Worm (Caenorhabditis elegans): ENCODE results near the gene T11F9.14.

DNA sequence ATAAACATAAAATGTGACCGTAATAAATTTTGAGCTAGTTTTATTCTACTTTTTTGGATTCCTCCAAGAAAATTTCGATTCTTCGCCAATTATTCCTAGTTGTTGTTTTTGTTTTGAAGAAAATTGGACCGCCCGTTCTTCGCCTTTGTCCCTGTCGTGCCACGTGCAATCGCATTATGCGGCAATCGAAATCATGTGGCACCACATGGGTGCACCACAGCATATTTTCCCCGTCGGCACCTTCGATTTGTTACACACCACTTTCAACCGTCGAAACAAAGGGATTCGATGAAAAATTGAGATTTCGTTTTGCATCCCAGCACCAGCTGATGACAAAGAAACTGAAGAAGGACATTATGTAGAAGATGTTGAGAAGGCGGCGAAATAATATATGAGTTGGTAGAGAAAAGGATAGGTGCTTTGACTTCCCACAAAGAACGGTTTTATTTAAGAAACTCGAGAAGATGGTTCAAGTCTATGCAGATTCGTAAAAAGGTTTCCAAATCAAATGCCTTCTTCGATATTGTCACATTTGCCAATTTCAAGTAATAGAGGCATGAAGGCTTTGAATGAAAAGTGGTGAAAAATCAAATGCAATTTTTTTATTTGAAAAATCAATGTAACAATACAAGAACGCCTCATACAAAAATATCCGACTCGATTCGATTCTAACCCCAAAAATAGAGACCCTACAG, 48.1 kb upstream of the T11F9.14 start:
- TF ChIP-seq elt-3 (tag; optimal IDR thresholded peaks at IDR 0.05) (no peak), R02D3.7 (tag; optimal IDR thresholded peaks at IDR 0.05) (no peak), unc-55 (GFP tag; optimal IDR thresholded peaks at IDR 0.05) (no peak), ama-1 (optimal IDR thresholded peaks at IDR 0.05) (no peak), nhr-11 (tag; optimal IDR thresholded peaks at IDR 0.05) (no peak), ztf-11 (tag; optimal IDR thresholded peaks at IDR 0.05) (no peak), lsy-2 (tag; optimal IDR thresholded peaks at IDR 0.05) (no peak), fos-1 (tag; optimal IDR thresholded peaks at IDR 0.05) (no peak), aly-2 (tag; optimal IDR thresholded peaks at IDR 0.05) (no peak), elt-1 (tag; optimal IDR thresholded peaks at IDR 0.05) (no peak), unc-39 (tag; optimal IDR thresholded peaks at IDR 0.05) (no peak), unc-62 (GFP tag; optimal IDR thresholded peaks at IDR 0.05) (no peak), nhr-12 (tag; optimal IDR thresholded peaks at IDR 0.05) (no peak), nhr-77 (tag; optimal IDR thresholded peaks at IDR 0.05) (no peak)
